Fruit fly (Drosophila melanogaster) whole organism, wandering third instar larva: Measurements from ENCODE around the gene Atg5.

Experiments
- Abd-B ChIP-seq: fragments of >200 bp; optimal IDR thresholded peaks from 2 replicates; lab custom pipeline; 2017; ENCODE audit warnings: missing biosample characterization, missing genetic modification characterization
- CG32264 ChIP-seq: fragments of 200-800 bp; sonication (Bioruptor generic); optimal IDR thresholded peaks from 2 replicates; lab custom pipeline; 2016; ENCODE audit warnings: missing biosample characterization, missing genetic modification characterization
- CG9705 ChIP-seq: fragments of 200-800 bp; sonication (Bioruptor generic); optimal IDR thresholded peaks from 2 replicates; lab custom pipeline; 2018; ENCODE audit warnings: missing biosample characterization, mild to moderate bottlenecking, missing genetic modification characterization
- CrebA ChIP-seq: fragments of 200-800 bp; sonication (Bioruptor generic); optimal IDR thresholded peaks from 2 replicates; lab custom pipeline; 2016; ENCODE audit warnings: missing biosample characterization, mild to moderate bottlenecking, missing genetic modification characterization, borderline replicate concordance
- Dfd ChIP-seq: fragments of >200 bp; optimal IDR thresholded peaks from 2 replicates; lab custom pipeline; 2017; ENCODE audit warnings: missing biosample characterization, missing genetic modification characterization
- Dif ChIP-seq: fragments of 200-275, 200-300 bp; sonication (Bioruptor generic); optimal IDR thresholded peaks from 2 replicates; lab custom pipeline; 2018; ENCODE audit warnings: missing biosample characterization, missing genetic modification characterization; ENCODE audit not compliant: partially characterized antibody
- HLH106 ChIP-seq: fragments of 200-800 bp; optimal IDR thresholded peaks from 3 replicates; lab custom pipeline; 2019; ENCODE audit warnings: missing biosample characterization, mild to moderate bottlenecking, missing genetic modification characterization, moderate library complexity
- Hnf4 ChIP-seq: fragments of 200-800 bp; sonication (Bioruptor generic); optimal IDR thresholded peaks from 2 replicates; lab custom pipeline; 2016; ENCODE audit warnings: missing biosample characterization, mild to moderate bottlenecking, missing genetic modification characterization
- Hr78 ChIP-seq: fragments of >200 bp; optimal IDR thresholded peaks from 2 replicates; lab custom pipeline; 2017; ENCODE audit warnings: missing biosample characterization, missing genetic modification characterization
- Hr83 ChIP-seq: fragments of 200-300 bp; sonication (Bioruptor generic); optimal IDR thresholded peaks from 2 replicates; lab custom pipeline; 2016; ENCODE audit warnings: missing biosample characterization, mild to moderate bottlenecking, missing genetic modification characterization, moderate library complexity; ENCODE audit not compliant: poor library complexity, severe bottlenecking
- Jra ChIP-seq: sonication (Bioruptor generic); optimal IDR thresholded peaks from 2 replicates; lab custom pipeline; 2016; ENCODE audit warnings: missing biosample characterization, missing genetic modification characterization
- Mio ChIP-seq: sonication (Bioruptor generic); optimal IDR thresholded peaks from 2 replicates; lab custom pipeline; 2016; ENCODE audit warnings: missing biosample characterization, missing genetic modification characterization
- Myc ChIP-seq: fragments of >200 bp; optimal IDR thresholded peaks from 2 replicates; lab custom pipeline; 2017
- N ChIP-seq: fragments of >200 bp; optimal IDR thresholded peaks from 2 replicates; lab custom pipeline; 2018; ENCODE audit warnings: missing biosample characterization, missing external identifiers, missing genetic modification characterization
- OdsH ChIP-seq: fragments of 200-800 bp; sonication (Bioruptor generic); optimal IDR thresholded peaks from 2 replicates; lab custom pipeline; 2016; ENCODE audit warnings: missing biosample characterization, mild to moderate bottlenecking, missing genetic modification characterization
- Rel ChIP-seq, 2 experiments: fragments of 200-800 bp; sonication (Bioruptor generic) in 1 of 2; optimal IDR thresholded peaks; 2 replicates in 1 of 2; 3 replicates in 1 of 2; lab custom pipeline; 2016 to 2019; ENCODE audit warnings: mild to moderate bottlenecking in 2 of 2, missing biosample characterization in 2 of 2, missing genetic modification characterization in 2 of 2, moderate library complexity in 1 of 2
- Sp1 ChIP-seq: fragments of 200-800 bp; sonication (Bioruptor generic); optimal IDR thresholded peaks from 3 replicates; lab custom pipeline; 2019; ENCODE audit warnings: missing biosample characterization, mild to moderate bottlenecking, missing genetic modification characterization, moderate library complexity
- Vsx2 ChIP-seq: fragments of 200-300, 225-300 bp; sonication (Bioruptor generic); optimal IDR thresholded peaks from 2 replicates; lab custom pipeline; 2018; ENCODE audit warnings: missing biosample characterization, missing genetic modification characterization; ENCODE audit not compliant: partially characterized antibody
- br ChIP-seq: fragments of 200-800 bp; sonication (Bioruptor generic); optimal IDR thresholded peaks from 2 replicates; lab custom pipeline; 2016; ENCODE audit warnings: missing biosample characterization, missing genetic modification characterization
- brk ChIP-seq: fragments of 200-800 bp; sonication (Bioruptor generic); optimal IDR thresholded peaks from 2 replicates; lab custom pipeline; 2016; ENCODE audit warnings: missing biosample characterization, mild to moderate bottlenecking, missing genetic modification characterization
- dl ChIP-seq, 2 experiments: fragments of 175-275, 200-275 bp in 1 of 2; fragments of 200-275 bp in 1 of 2; sonication (Bioruptor generic); optimal IDR thresholded peaks; lab custom pipeline; 2018; ENCODE audit warnings: mild to moderate bottlenecking in 2 of 2, missing biosample characterization in 2 of 2, missing genetic modification characterization in 2 of 2, moderate library complexity in 2 of 2; ENCODE audit not compliant: partially characterized antibody in 2 of 2, insufficient read depth in 1 of 2
- dmrt93B ChIP-seq: fragments of 200-800 bp; sonication (Bioruptor generic); optimal IDR thresholded peaks from 2 replicates; lab custom pipeline; 2018; ENCODE audit warnings: missing biosample characterization, mild to moderate bottlenecking, missing genetic modification characterization
- dsf ChIP-seq: sonication (Bioruptor generic); optimal IDR thresholded peaks from 2 replicates; lab custom pipeline; 2016; ENCODE audit warnings: missing biosample characterization, missing genetic modification characterization, borderline replicate concordance
- ey ChIP-seq: fragments of 200-800 bp; sonication (Bioruptor generic); optimal IDR thresholded peaks from 2 replicates; lab custom pipeline; 2016; ENCODE audit warnings: missing biosample characterization, missing genetic modification characterization
- foxo ChIP-seq, 2 experiments: fragments of 200-800 bp; sonication (Bioruptor generic); optimal IDR thresholded peaks; 2 replicates in 1 of 2; 3 replicates in 1 of 2; lab custom pipeline; 2016 to 2017; ENCODE audit warnings: missing biosample characterization in 2 of 2, missing genetic modification characterization in 2 of 2
- fru ChIP-seq: fragments of 200-800 bp; sonication (Bioruptor generic); optimal IDR thresholded peaks from 3 replicates; lab custom pipeline; 2016; ENCODE audit warnings: missing biosample characterization, mild to moderate bottlenecking, missing genetic modification characterization
- h ChIP-seq: fragments of 200-800 bp; sonication (Bioruptor generic); optimal IDR thresholded peaks from 3 replicates; lab custom pipeline; 2016; ENCODE audit warnings: missing biosample characterization, mild to moderate bottlenecking, missing genetic modification characterization
- psq ChIP-seq: fragments of 200-800 bp; sonication (Bioruptor generic); optimal IDR thresholded peaks from 3 replicates; lab custom pipeline; 2017; ENCODE audit warnings: missing biosample characterization, mild to moderate bottlenecking, missing genetic modification characterization, moderate library complexity
- rgr ChIP-seq: fragments of 200-800 bp; sonication (Bioruptor generic); optimal IDR thresholded peaks from 3 replicates; lab custom pipeline; 2016; ENCODE audit warnings: missing biosample characterization, mild to moderate bottlenecking, missing genetic modification characterization
- sage ChIP-seq: fragments of 200-800 bp; sonication (Bioruptor generic); optimal IDR thresholded peaks from 2 replicates; lab custom pipeline; 2016; ENCODE audit warnings: missing biosample characterization, mild to moderate bottlenecking, missing genetic modification characterization
- sv ChIP-seq: fragments of 200-800 bp; sonication (Bioruptor generic); optimal IDR thresholded peaks from 3 replicates; lab custom pipeline; 2016; ENCODE audit warnings: missing biosample characterization, missing genetic modification characterization
- tai ChIP-seq: sonication (Bioruptor generic); optimal IDR thresholded peaks from 2 replicates; lab custom pipeline; 2016; ENCODE audit warnings: missing biosample characterization, missing genetic modification characterization
- usp ChIP-seq: fragments of >200 bp; optimal IDR thresholded peaks from 2 replicates; lab custom pipeline; 2017; ENCODE audit warnings: missing biosample characterization, missing genetic modification characterization
- woc ChIP-seq: sonication (Bioruptor generic); optimal IDR thresholded peaks from 2 replicates; lab custom pipeline; 2016; ENCODE audit warnings: missing biosample characterization, mild to moderate bottlenecking, missing genetic modification characterization

Gene Atg5

dm6 chrX:7321829-7322228 lies 1.7 kb downstream of the Atg5 start:
- no peak for TF ChIP-seq woc (GFP tag; lab: Kevin White, UChicago)
- TF ChIP-seq rgr (GFP tag; lab: Kevin White, UChicago): no peak
- TF ChIP-seq N (GFP tag; lab: Kevin White, UChicago): no peak
- no peak for TF ChIP-seq sv (GFP tag; lab: Kevin White, UChicago)

dm6 chrX:7320455-7321224 lies 2.9 kb downstream of the Atg5 start:
- TF ChIP-seq sage (GFP tag; lab: Kevin White, UChicago) (no peak), Dfd (GFP tag; lab: Kevin White, UChicago) (no peak), Myc (lab: Kevin White, UChicago) (no peak), dsf (GFP tag; lab: Kevin White, UChicago) (no peak), CrebA (GFP tag; lab: Kevin White, UChicago) (no peak), rgr (GFP tag; lab: Kevin White, UChicago) (no peak), dmrt93B (GFP tag; lab: Kevin White, UChicago) (no peak), Abd-B (GFP tag; lab: Kevin White, UChicago) (no peak), Mio (GFP tag; lab: Kevin White, UChicago) (no peak), psq (GFP tag; lab: Kevin White, UChicago) (no peak), fru (GFP tag; lab: Kevin White, UChicago) (no peak)

- no peak for TF ChIP-seq CrebA (GFP tag; lab: Kevin White, UChicago)
These were observed 3.9 kb downstream of the Atg5 start for dm6 chrX:7319703-7320088.

dm6 chrX:7319053-7319702 lies 4.4 kb downstream of the Atg5 start:
- TF ChIP-seq sage (GFP tag; lab: Kevin White, UChicago) (peak; percentile 44), Hr83 (GFP tag; lab: Kevin White, UChicago) (no peak), HLH106 (tag; lab: Kevin White, UChicago) (peak; percentile 83), woc (GFP tag; lab: Kevin White, UChicago) (peak; percentile 67), Dif (GFP tag; lab: Kevin White, UChicago) (no peak), Hnf4 (peak; percentile 74), sv (GFP tag; lab: Kevin White, UChicago) (peak; percentile 54), foxo (GFP tag; optimal IDR thresholded peaks at IDR 0.05; lab: Kevin White, UChicago) (peak in 1 of 2 experiments; percentile 89), N (GFP tag; lab: Kevin White, UChicago) (no peak), h (GFP tag; lab: Kevin White, UChicago) (peak; percentile 86), ey (GFP tag; lab: Kevin White, UChicago) (peak; percentile 80), Jra (peak; percentile 27), usp (no peak), psq (GFP tag; lab: Kevin White, UChicago) (peak; percentile 63), Myc (lab: Kevin White, UChicago) (peak; percentile 56), OdsH (GFP tag; lab: Kevin White, UChicago) (peak; percentile 83), brk (no peak), Vsx2 (GFP tag; lab: Kevin White, UChicago) (no peak), Rel (GFP tag; optimal IDR thresholded peaks at IDR 0.05; lab: Kevin White, UChicago) (no peak), Rel (tag; optimal IDR thresholded peaks at IDR 0.05; lab: Kevin White, UChicago) (no peak), dsf (GFP tag; lab: Kevin White, UChicago) (peak; percentile 20), CrebA (GFP tag; lab: Kevin White, UChicago) (no peak), CG32264 (GFP tag; lab: Kevin White, UChicago) (peak; percentile 35), dl (GFP tag; optimal IDR thresholded peaks at IDR 0.05; lab: Kevin White, UChicago; ENCODE audit: insufficient read depth in 1 of 2, partially characterized antibody in 2 of 2) (no peak), Hr78 (GFP tag; lab: Kevin White, UChicago) (no peak), tai (GFP tag; lab: Kevin White, UChicago) (peak; percentile 72), Sp1 (GFP tag; lab: Kevin White, UChicago) (peak; percentile 86), fru (GFP tag; lab: Kevin White, UChicago) (peak; percentile 86), br (GFP tag; lab: Kevin White, UChicago) (peak; percentile 82), dmrt93B (GFP tag; lab: Kevin White, UChicago) (peak; percentile 75), rgr (GFP tag; lab: Kevin White, UChicago) (peak; percentile 80), CG9705 (peak; percentile 64)
- TF ChIP-seq, all 38 proteins: peak for 21
